Fruit fly (Drosophila melanogaster): ENCODE results near the gene CG7668.

dm6 chr3L:19953612-19954011, 48.9 kb upstream of the CG7668 start, which contains the start of gene CG42655:
- TF ChIP-seq vri (GFP tag; optimal IDR thresholded peaks at IDR 0.05) (no peak), CG11902 (GFP tag; optimal IDR thresholded peaks at IDR 0.05) (no peak), CG8632 (GFP tag; optimal IDR thresholded peaks at IDR 0.05) (no peak), Eip78C (GFP tag) (no peak), ss (GFP tag; optimal IDR thresholded peaks at IDR 0.05) (no peak), Gug (GFP tag; IDR thresholded peaks at IDR 0.05) (no peak), CG6792 (GFP tag; optimal IDR thresholded peaks at IDR 0.05) (no peak), CG3919 (GFP tag; optimal IDR thresholded peaks at IDR 0.05) (no peak)

Measured in whole organism, prepupa.